Fruit fly (Drosophila melanogaster) whole organism, embryonic: ENCODE measurements around the gene CG2794.

Experiments used
- CG11696 ChIP-seq: fragments of 200-800 bp; sonication (Bioruptor generic); IDR thresholded peaks from 2 replicates; pipeline ENCODE4 v1.3.6; 2022; ENCODE audit warnings: missing biosample characterization, missing genetic modification characterization
- CG12299 ChIP-seq: fragments of 200-800 bp; sonication (Bioruptor generic); optimal IDR thresholded peaks from 2 replicates; lab custom pipeline; 2018; ENCODE audit warnings: missing biosample characterization, mild to moderate bottlenecking, missing genetic modification characterization
- CG1529 ChIP-seq: fragments of 200-800 bp; sonication (Bioruptor generic); optimal IDR thresholded peaks from 3 replicates; lab custom pipeline; 2018; ENCODE audit warnings: missing biosample characterization, missing genetic modification characterization
- CG17359 ChIP-seq: fragments of 200-800 bp; sonication (Bioruptor generic); optimal IDR thresholded peaks from 3 replicates; lab custom pipeline; 2018; ENCODE audit warnings: missing biosample characterization, mild to moderate bottlenecking, missing genetic modification characterization, moderate library complexity
- CG18011 ChIP-seq: fragments of 200-800 bp; sonication (Bioruptor generic); optimal IDR thresholded peaks from 2 replicates; lab custom pipeline; 2017; ENCODE audit warnings: missing biosample characterization, missing genetic modification characterization, mild to moderate bottlenecking, moderate library complexity, missing genotype
- CG1832 ChIP-seq: fragments of 200-800 bp; sonication (Bioruptor generic); optimal IDR thresholded peaks from 2 replicates; lab custom pipeline; 2017; ENCODE audit warnings: missing biosample characterization, mild to moderate bottlenecking, missing genetic modification characterization, inconsistent platforms
- CG42726 ChIP-seq: fragments of 200-800 bp; sonication (Bioruptor generic); IDR thresholded peaks from 2 replicates; pipeline ENCODE4 v1.3.6; 2022; ENCODE audit warnings: missing biosample characterization, missing genetic modification characterization; ENCODE audit not compliant: partially characterized antibody
- CG7786 ChIP-seq: fragments of 200-800 bp; sonication (Bioruptor generic); optimal IDR thresholded peaks from 2 replicates; lab custom pipeline; 2016; ENCODE audit warnings: missing biosample characterization, missing genetic modification characterization
- CG7987 ChIP-seq: fragments of 200-800 bp; sonication (Bioruptor generic); optimal IDR thresholded peaks from 2 replicates; lab custom pipeline; 2018; ENCODE audit warnings: missing biosample characterization, mild to moderate bottlenecking, missing genetic modification characterization, moderate library complexity
- D ChIP-seq, 2 experiments: fragments of 200-800 bp in 1 of 2; fragments of >200 bp in 1 of 2; sonication (Bioruptor generic) in 1 of 2; optimal IDR thresholded peaks; 2 replicates in 1 of 2; 3 replicates in 1 of 2; lab custom pipeline; 2017; ENCODE audit warnings: mild to moderate bottlenecking in 1 of 2, missing biosample characterization in 1 of 2, missing genetic modification characterization in 1 of 2, missing genetic modification reagents in 1 of 2
- D19A ChIP-seq: fragments of 200-800 bp; optimal IDR thresholded peaks from 3 replicates; lab custom pipeline; 2019; ENCODE audit warnings: missing biosample characterization, mild to moderate bottlenecking, missing genetic modification characterization, moderate library complexity
- Dll ChIP-seq: fragments of 200-800 bp; sonication (Bioruptor generic); IDR thresholded peaks from 4 replicates; pipeline ENCODE4 v1.3.6; 2022; ENCODE audit warnings: missing biosample characterization, missing genetic modification characterization; ENCODE audit not compliant: partially characterized antibody
- Doc3 ChIP-seq: fragments of 200-800 bp; sonication (Bioruptor generic); IDR thresholded peaks from 3 replicates; pipeline ENCODE4 v1.3.6; 2022; ENCODE audit warnings: missing biosample characterization, missing genetic modification characterization; ENCODE audit not compliant: partially characterized antibody
- Dref ChIP-seq: fragments of 200-800 bp; sonication (Bioruptor generic); IDR thresholded peaks from 2 replicates; pipeline ENCODE4 v1.3.6; 2022; ENCODE audit warnings: missing biosample characterization, missing genetic modification characterization
- Ets65A ChIP-seq: fragments of 200-800 bp; sonication (Bioruptor generic); peaks from one replicate; lab custom pipeline; 2016; ENCODE audit warnings: missing biosample characterization, missing genetic modification characterization
- Mrtf ChIP-seq: fragments of 200-800 bp; sonication (Bioruptor generic); IDR thresholded peaks from 3 replicates; pipeline ENCODE4 v1.3.6; 2022; ENCODE audit warnings: missing biosample characterization, missing genetic modification characterization
- Nf-YA ChIP-seq: fragments of 200-800 bp; sonication (Bioruptor generic); IDR thresholded peaks from 2 replicates; pipeline ENCODE4 v1.3.6; 2022; ENCODE audit warnings: missing biosample characterization, missing genetic modification characterization
- Nf-YB ChIP-seq: fragments of 200-800 bp; sonication (Bioruptor generic); optimal IDR thresholded peaks from 3 replicates; lab custom pipeline; 2019; ENCODE audit warnings: missing biosample characterization, mild to moderate bottlenecking, missing genetic modification characterization, moderate library complexity
- Nf-YC ChIP-seq: fragments of 200-800 bp; optimal IDR thresholded peaks from 3 replicates; lab custom pipeline; 2019; ENCODE audit warnings: missing biosample characterization, mild to moderate bottlenecking, missing genetic modification characterization, moderate library complexity
- NfI ChIP-seq: fragments of 200-800 bp; sonication (Bioruptor generic); optimal IDR thresholded peaks from 3 replicates; lab custom pipeline; 2018; ENCODE audit warnings: missing biosample characterization, mild to moderate bottlenecking, missing genetic modification characterization, moderate library complexity
- Tbp ChIP-seq: fragments of >200 bp; optimal IDR thresholded peaks from 2 replicates; lab custom pipeline; 2018; ENCODE audit warnings: missing biosample characterization, missing genetic modification characterization
- YL-1 ChIP-seq: fragments of 200-800 bp; sonication (Bioruptor generic); optimal IDR thresholded peaks from 3 replicates; lab custom pipeline; 2017; ENCODE audit warnings: missing biosample characterization, mild to moderate bottlenecking, missing genetic modification characterization
- crol ChIP-seq: fragments of 200-800 bp; sonication (Bioruptor generic); IDR thresholded peaks from 2 replicates; pipeline ENCODE4 v1.3.6; 2022; ENCODE audit warnings: missing biosample characterization, missing genetic modification characterization
- dan ChIP-seq: fragments of 200-800 bp; sonication (Bioruptor generic); IDR thresholded peaks from 2 replicates; pipeline ENCODE4 v1.3.6; 2022; ENCODE audit warnings: missing biosample characterization, missing genetic modification characterization
- dysf ChIP-seq: fragments of 200-800 bp; sonication (Bioruptor generic); IDR thresholded peaks from 3 replicates; pipeline ENCODE4 v1.3.6; 2022; ENCODE audit warnings: missing biosample characterization, missing genetic modification characterization
- esg ChIP-seq: fragments of 200-800 bp; sonication (Bioruptor generic); conservative IDR thresholded peaks from 2 replicates; pipeline ENCODE4 v1.3.6; 2022; ENCODE audit warnings: missing biosample characterization, missing genetic modification characterization
- fu2 ChIP-seq: fragments of 200-800 bp; sonication (Bioruptor generic); optimal IDR thresholded peaks from 2 replicates; lab custom pipeline; 2016; ENCODE audit warnings: missing biosample characterization, missing genetic modification characterization
- h ChIP-seq: fragments of >200 bp; optimal IDR thresholded peaks from 2 replicates; lab custom pipeline; 2017
- kni ChIP-seq: fragments of 200-800 bp; sonication (Bioruptor generic); optimal IDR thresholded peaks from 3 replicates; lab custom pipeline; 2017; ENCODE audit warnings: mild to moderate bottlenecking, missing biosample characterization, missing genetic modification reagents, missing genetic modification characterization
- lilli ChIP-seq: fragments of 200-800 bp; sonication (Bioruptor generic); optimal IDR thresholded peaks from 3 replicates; lab custom pipeline; 2016; ENCODE audit warnings: missing biosample characterization, missing genetic modification characterization
- nerfin-1 ChIP-seq: fragments of 200-800 bp; sonication (Bioruptor generic); optimal IDR thresholded peaks from 3 replicates; lab custom pipeline; 2019; ENCODE audit warnings: missing biosample characterization, mild to moderate bottlenecking, missing genetic modification characterization, moderate library complexity
- oc ChIP-seq: fragments of 200-800 bp; sonication (Bioruptor generic); optimal IDR thresholded peaks from 2 replicates; lab custom pipeline; 2018; ENCODE audit warnings: missing biosample characterization, mild to moderate bottlenecking, missing genetic modification characterization, moderate library complexity
- phol ChIP-seq: fragments of 200-800 bp; sonication (Bioruptor generic); optimal IDR thresholded peaks from 3 replicates; lab custom pipeline; 2018; ENCODE audit warnings: missing biosample characterization, mild to moderate bottlenecking, missing genetic modification characterization, moderate library complexity
- prd ChIP-seq, 3 experiments: fragments of >200 bp in 2 of 3; fragments of 200-800 bp in 1 of 3; sonication (Bioruptor generic) in 1 of 3; optimal IDR thresholded peaks in 2 of 3; IDR thresholded peaks in 1 of 3; 2 replicates in 2 of 3; 3 replicates in 1 of 3; pipeline versions ENCODE4 v1.3.6 to Lab custom; 2017 to 2022; ENCODE audit warnings: missing biosample characterization in 1 of 3, missing genetic modification characterization in 1 of 3
- sc ChIP-seq, 3 experiments: fragments of >200 bp in 2 of 3; fragments of 200-800 bp in 1 of 3; sonication (Bioruptor generic) in 1 of 3; optimal IDR thresholded peaks; 2 replicates in 2 of 3; 3 replicates in 1 of 3; lab custom pipeline; 2017; ENCODE audit warnings: mild to moderate bottlenecking in 1 of 3, missing biosample characterization in 1 of 3, missing genetic modification characterization in 1 of 3, missing genetic modification reagents in 1 of 3
- seq ChIP-seq: fragments of 200-800 bp; sonication (Bioruptor generic); IDR thresholded peaks from 2 replicates; pipeline ENCODE4 v1.3.6; 2022; ENCODE audit warnings: missing biosample characterization, missing genetic modification characterization
- sim ChIP-seq: fragments of 200-800 bp; sonication (Bioruptor generic); IDR thresholded peaks from 2 replicates; pipeline ENCODE4 v1.3.6; 2022; ENCODE audit warnings: missing biosample characterization, missing genetic modification characterization
- sima ChIP-seq: fragments of 200-800 bp; sonication (Bioruptor generic); optimal IDR thresholded peaks from 2 replicates; lab custom pipeline; 2016; ENCODE audit warnings: missing biosample characterization, missing genetic modification characterization
- slbo ChIP-seq: fragments of 200-800 bp; sonication (Bioruptor generic); IDR thresholded peaks from 2 replicates; pipeline ENCODE4 v1.3.6; 2022; ENCODE audit warnings: missing biosample characterization, missing genetic modification characterization
- slp2 ChIP-seq: fragments of 200-800 bp; sonication (Bioruptor generic); optimal IDR thresholded peaks from 2 replicates; lab custom pipeline; 2016; ENCODE audit warnings: missing biosample characterization, missing genetic modification characterization
- twi ChIP-seq: fragments of 200-800 bp; optimal IDR thresholded peaks from 2 replicates; lab custom pipeline; 2019; ENCODE audit warnings: missing biosample characterization, mild to moderate bottlenecking, missing genetic modification characterization, moderate library complexity
- tx ChIP-seq: fragments of 200-800 bp; sonication (Bioruptor generic); optimal IDR thresholded peaks from 2 replicates; lab custom pipeline; 2016; ENCODE audit warnings: missing biosample characterization, missing genetic modification characterization
- yki ChIP-seq: fragments of >200 bp; optimal IDR thresholded peaks from 3 replicates; lab custom pipeline; 2018
- zen ChIP-seq: fragments of 200-800 bp; sonication (Bioruptor generic); optimal IDR thresholded peaks from 3 replicates; lab custom pipeline; 2018; ENCODE audit warnings: missing biosample characterization, mild to moderate bottlenecking, missing genetic modification characterization, moderate library complexity
- zen2 ChIP-seq: fragments of 200-800 bp; sonication (Bioruptor generic); IDR thresholded peaks from 3 replicates; pipeline ENCODE4 v1.3.6; 2022; ENCODE audit warnings: missing biosample characterization, missing genetic modification characterization; ENCODE audit not compliant: partially characterized antibody

CG2794 gene

dm6 chr2L:591511-591910 is 27.5 kb downstream of the CG2794 start (continued):
- TF ChIP-seq CG17359 (tag; lab: Kevin White, UChicago) (no peak), sima (no peak), CG7786 (GFP tag; lab: Kevin White, UChicago) (no peak), oc (peak; percentile 33), seq (GFP tag; lab: Robert Waterston, UW) (peak; percentile 21; the same call in 1 of the 2 replicates), zen2 (GFP tag; lab: Robert Waterston, UW) (no peak), nerfin-1 (tag; lab: Kevin White, UChicago) (peak; percentile 44), zen (no peak), Dref (GFP tag; lab: Robert Waterston, UW) (no peak), NfI (GFP tag; lab: Kevin White, UChicago) (no peak), CG42726 (GFP tag; lab: Robert Waterston, UW) (no peak), CG12299 (tag; lab: Kevin White, UChicago) (no peak), esg (GFP tag; lab: Robert Waterston, UW) (no peak), prd (optimal IDR thresholded peaks at IDR 0.05; lab: Kevin White, UChicago) (no peak), prd (GFP tag; IDR thresholded peaks at IDR 0.05; lab: Robert Waterston, UW) (no peak)

dm6 chr2L:594048-594447 is 30.1 kb downstream of the CG2794 start:
- TF ChIP-seq CG11696 (GFP tag; lab: Robert Waterston, UW) (no peak), Mrtf (GFP tag; lab: Robert Waterston, UW) (0 out of 3 replicates have a peak, but pooled peaks have one; percentile 13), sc (optimal IDR thresholded peaks at IDR 0.05; lab: Kevin White, UChicago) (no peak), sc (GFP tag; optimal IDR thresholded peaks at IDR 0.05; lab: Kevin White, UChicago) (no peak), slbo (GFP tag; lab: Robert Waterston, UW) (0 out of 2 replicates have a peak, but pooled peaks have one; percentile 13)

dm6 chr2L:594635-595384 is 30.8 kb downstream of the CG2794 start, which contains the start of gene Gsc:
Gsc (minus strand) TSS chr2L:594685.
- no peak for TF ChIP-seq dysf (GFP tag; lab: Robert Waterston, UW)
- peak; percentile 24 for TF ChIP-seq crol (GFP tag; lab: Robert Waterston, UW)
- TF ChIP-seq Nf-YB (GFP tag; lab: Kevin White, UChicago) = peak; percentile 99
- no peak for TF ChIP-seq tx (GFP tag; lab: Kevin White, UChicago)
- TF ChIP-seq CG18011 (GFP tag; lab: Kevin White, UChicago) = no peak
- no peak for TF ChIP-seq CG7987 (GFP tag; lab: Kevin White, UChicago)
- TF ChIP-seq sim (GFP tag; lab: Robert Waterston, UW) = no peak
- peak; percentile 87 for TF ChIP-seq Ets65A (GFP tag; lab: Kevin White, UChicago)
- no peak for TF ChIP-seq Tbp
- TF ChIP-seq D (optimal IDR thresholded peaks at IDR 0.05; lab: Kevin White, UChicago) = peak; percentile 12
- TF ChIP-seq D (GFP tag; optimal IDR thresholded peaks at IDR 0.05; lab: Kevin White, UChicago) = no peak
- no peak for TF ChIP-seq CG1529 (GFP tag; lab: Kevin White, UChicago)
- no peak for TF ChIP-seq YL-1 (GFP tag; lab: Kevin White, UChicago)
- 0 out of 3 replicates have a peak, but pooled peaks have one; percentile 14 for TF ChIP-seq Doc3 (GFP tag; lab: Robert Waterston, UW)
- TF ChIP-seq phol (tag; lab: Kevin White, UChicago) = peak; percentile 84
- peak; percentile 34 for TF ChIP-seq twi
- no peak for TF ChIP-seq D19A
- no peak for TF ChIP-seq fu2 (GFP tag; lab: Kevin White, UChicago)
- TF ChIP-seq Dll (GFP tag; lab: Robert Waterston, UW) = peak; percentile 48; the same call in 1 of the 4 replicates
- TF ChIP-seq h (lab: Kevin White, UChicago) = no peak
- no peak for TF ChIP-seq slp2
- TF ChIP-seq Nf-YC (tag; lab: Kevin White, UChicago) = peak; percentile 98
- TF ChIP-seq lilli (GFP tag; lab: Kevin White, UChicago) = no peak
- peak; percentile 63 for TF ChIP-seq yki (lab: Kevin White, UChicago)
- TF ChIP-seq Nf-YA (GFP tag; lab: Robert Waterston, UW) = peak; percentile 70
- peak; percentile 93 for TF ChIP-seq CG1832 (GFP tag; lab: Kevin White, UChicago)
- TF ChIP-seq kni = peak; percentile 48
- TF ChIP-seq dan (GFP tag; lab: Robert Waterston, UW) = no peak
- TF ChIP-seq zen2 (GFP tag; lab: Robert Waterston, UW) = no peak
- peak; percentile 82 for TF ChIP-seq seq (GFP tag; lab: Robert Waterston, UW)
